Worm (Caenorhabditis elegans): ENCODE data around the gene mib-1.

DNA sequence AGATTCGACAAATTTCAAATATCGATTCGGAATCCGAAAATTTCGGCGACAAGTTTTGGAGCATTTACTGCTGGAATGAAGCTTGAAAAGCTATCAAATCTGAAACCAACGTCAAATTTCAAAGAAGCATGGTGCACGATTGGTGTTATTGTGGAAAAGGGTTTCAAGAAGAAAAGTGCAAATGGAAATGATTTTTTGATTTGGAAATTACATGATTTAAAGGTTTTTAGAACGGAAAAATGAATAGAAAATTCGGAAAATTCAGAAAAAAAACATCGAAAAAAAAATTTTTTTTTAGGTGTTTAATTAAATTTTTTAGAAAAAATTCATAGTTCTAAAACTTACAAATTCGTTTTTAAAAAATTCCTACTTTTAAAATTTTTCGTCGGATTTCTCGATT, 27.7 kb upstream of the mib-1 start, which contains the start of gene teg-1:
- TF ChIP-seq zag-1 (tag; optimal IDR thresholded peaks at IDR 0.05) (no peak), pqm-1 (tag; optimal IDR thresholded peaks at IDR 0.05) (no peak), R02D3.7 (tag; optimal IDR thresholded peaks at IDR 0.05) (no peak), pha-4 (tag; optimal IDR thresholded peaks at IDR 0.05) (no peak), nhr-76 (tag; optimal IDR thresholded peaks at IDR 0.05) (no peak), snpc-4 (tag; optimal IDR thresholded peaks at IDR 0.05) (no peak), ZK546.5 (tag; optimal IDR thresholded peaks at IDR 0.05) (no peak), unc-39 (tag; optimal IDR thresholded peaks at IDR 0.05) (no peak), sea-2 (GFP tag; optimal IDR thresholded peaks at IDR 0.05) (no peak), lin-15B (tag; optimal IDR thresholded peaks at IDR 0.05) (no peak)
